Comparison of ENCODE assay signal across 2 worm cellular contexts in genomic region chrIII:12874606-12875066, ce11.
TF ChIP-seq lines count a peak whose summit lies in the region.

Gene mrg-1, minus strand, starts transcription at chrIII:12874656.
Gene spcs-2, plus strand, starts transcription at chrIII:12875031.

TF ChIP-seq in whole organism, L1 larva, 84 proteins besides CTCF, POLR2A, EP300 and RAD21 (continued from another document):
- TF ChIP-seq isw-1 (GFP tag; IDR thresholded peaks at IDR 0.05; lab: Robert Waterston, UW), result peak; percentile 84
- TF ChIP-seq alr-1 (tag; optimal IDR thresholded peaks at IDR 0.05; lab: Kevin White, UChicago; ENCODE audit: borderline replicate concordance), result no peak
- TF ChIP-seq nhr-20 (tag; optimal IDR thresholded peaks at IDR 0.05; lab: Kevin White, UChicago), result peak; percentile 89
- no peak for TF ChIP-seq nhr-12 (tag; optimal IDR thresholded peaks at IDR 0.05; lab: Kevin White, UChicago)
- peak; percentile 76 for TF ChIP-seq egl-13 (tag; optimal IDR thresholded peaks at IDR 0.05; lab: Kevin White, UChicago)
- peak; percentile 69 for TF ChIP-seq irx-1 (tag; optimal IDR thresholded peaks at IDR 0.05; lab: Kevin White, UChicago)
- peak; percentile 78 for TF ChIP-seq grh-1 (GFP tag; IDR thresholded peaks at IDR 0.05; lab: Robert Waterston, UW)
- no peak for TF ChIP-seq hlh-4 (tag; optimal IDR thresholded peaks at IDR 0.05; lab: Kevin White, UChicago)
- TF ChIP-seq nhr-237 (tag; optimal IDR thresholded peaks at IDR 0.05; lab: Kevin White, UChicago), result peak; percentile 61
- peak; percentile 64 for TF ChIP-seq fkh-10 (GFP tag; optimal IDR thresholded peaks at IDR 0.05; lab: Kevin White, UChicago)
- no peak for TF ChIP-seq nhr-28 (tag; optimal IDR thresholded peaks at IDR 0.05; lab: Kevin White, UChicago)
- peak; percentile 93 for TF ChIP-seq C16A3.4 (tag; optimal IDR thresholded peaks at IDR 0.05; lab: Kevin White, UChicago)
- peak; percentile 89 for TF ChIP-seq mep-1 (tag; optimal IDR thresholded peaks at IDR 0.05; lab: Kevin White, UChicago)
- peak in 1 of 2 experiments; percentile 71 for TF ChIP-seq mdl-1 (tag; optimal IDR thresholded peaks at IDR 0.05; lab: Kevin White, UChicago)
- no peak for TF ChIP-seq pqm-1 (tag; optimal IDR thresholded peaks at IDR 0.05; lab: Kevin White, UChicago)
- TF ChIP-seq zag-1 (tag; optimal IDR thresholded peaks at IDR 0.05; lab: Kevin White, UChicago), result peak; percentile 33
- peak; percentile 89 to 90 for TF ChIP-seq efl-1 (optimal IDR thresholded peaks at IDR 0.05; lab: Kevin White, UChicago)
- peak; percentile 87 to 99 for TF ChIP-seq efl-1 (GFP tag; optimal IDR thresholded peaks at IDR 0.05 in 1 of 2; lab: Kevin White, UChicago)
- peak; percentile 93 for TF ChIP-seq nhr-90 (tag; optimal IDR thresholded peaks at IDR 0.05; lab: Kevin White, UChicago; ENCODE audit: poor library complexity)
TF ChIP-seq in whole organism, L1 larva: peak in this region for 58.

TF ChIP-seq in whole organism, young adult, 124 proteins besides CTCF, POLR2A, EP300 and RAD21 (continued from another document):
- TF ChIP-seq bed-2 (GFP tag; IDR thresholded peaks at IDR 0.05; lab: Robert Waterston, UW) (no peak), cebp-1 (GFP tag; IDR thresholded peaks at IDR 0.05; lab: Robert Waterston, UW) (peak; percentile 80; the same call in 1 of the 2 replicates), cebp-1 (tag; optimal IDR thresholded peaks at IDR 0.05; lab: Kevin White, UChicago) (peak; percentile 94), F49E8.2 (tag; optimal IDR thresholded peaks at IDR 0.05; lab: Kevin White, UChicago; ENCODE audit: insufficient read depth) (peak; percentile 89), F22D6.2 (tag; optimal IDR thresholded peaks at IDR 0.05; lab: Kevin White, UChicago) (no peak), tbx-9 (tag; optimal IDR thresholded peaks at IDR 0.05; lab: Kevin White, UChicago; ENCODE audit: borderline replicate concordance) (no peak), F57A8.1 (GFP tag; optimal IDR thresholded peaks at IDR 0.05; lab: Kevin White, UChicago) (no peak), F37B4.10 (GFP tag; IDR thresholded peaks at IDR 0.05; lab: Robert Waterston, UW) (no peak), lsy-27 (tag; optimal IDR thresholded peaks at IDR 0.05; lab: Kevin White, UChicago; ENCODE audit: borderline replicate concordance, insufficient read depth) (peak; percentile 55), lir-1 (GFP tag; conservative IDR thresholded peaks at IDR 0.05; lab: Robert Waterston, UW) (no peak; the same call in 1 of the 2 replicates), bed-1 (GFP tag; IDR thresholded peaks at IDR 0.05; lab: Robert Waterston, UW) (no peak), egl-18 (GFP tag; IDR thresholded peaks at IDR 0.05; lab: Robert Waterston, UW) (no peak), mxl-1 (tag; optimal IDR thresholded peaks at IDR 0.05; lab: Kevin White, UChicago) (no peak), him-1 (tag; optimal IDR thresholded peaks at IDR 0.05; lab: Kevin White, UChicago) (peak; percentile 38), chd-7 (tag; optimal IDR thresholded peaks at IDR 0.05; lab: Kevin White, UChicago) (no peak), ZK185.1 (tag; optimal IDR thresholded peaks at IDR 0.05; lab: Kevin White, UChicago; ENCODE audit: poor library complexity, severe bottlenecking) (peak; percentile 91), tbp1 (GFP tag; optimal IDR thresholded peaks at IDR 0.05; lab: Kevin White, UChicago) (peak; percentile 63), ceh-40 (GFP tag; IDR thresholded peaks at IDR 0.05; lab: Robert Waterston, UW) (no peak), hsf-1 (GFP tag; IDR thresholded peaks at IDR 0.05; lab: Robert Waterston, UW) (no peak), ekl-4 (GFP tag; IDR thresholded peaks at IDR 0.05; lab: Robert Waterston, UW) (peak; percentile 76), ztf-3 (GFP tag; optimal IDR thresholded peaks at IDR 0.05; lab: Kevin White, UChicago) (no peak), Y53G8AR.9 (GFP tag; conservative IDR thresholded peaks at IDR 0.05; lab: Robert Waterston, UW) (peak; percentile 90), lsl-1 (GFP tag; optimal IDR thresholded peaks at IDR 0.05; lab: Kevin White, UChicago) (peak; percentile 75), B0019.2 (GFP tag; conservative IDR thresholded peaks at IDR 0.05; lab: Robert Waterston, UW) (peak; percentile 62), madf-10 (tag; optimal IDR thresholded peaks at IDR 0.05; lab: Kevin White, UChicago) (peak; percentile 68)
TF ChIP-seq in whole organism, young adult: peak in this region for 69.
